Fruit fly (Drosophila melanogaster) whole organism, embryonic: ENCODE measurements around the gene CG13075.

Experiments used
- CG17912 ChIP-seq: fragments of 200-800 bp; sonication (Bioruptor generic); optimal IDR thresholded peaks from 2 replicates; lab custom pipeline; 2018; ENCODE audit warnings: missing biosample characterization, mild to moderate bottlenecking, missing genetic modification characterization
- CG8478 ChIP-seq: fragments of >200 bp; optimal IDR thresholded peaks from 2 replicates; lab custom pipeline; 2018
- Dll ChIP-seq: fragments of 200-800 bp; sonication (Bioruptor generic); IDR thresholded peaks from 4 replicates; pipeline ENCODE4 v1.3.6; 2022; ENCODE audit warnings: missing biosample characterization, missing genetic modification characterization; ENCODE audit not compliant: partially characterized antibody
- Drgx ChIP-seq: fragments of 200-800 bp; sonication (Bioruptor generic); IDR thresholded peaks from 2 replicates; pipeline ENCODE4 v1.3.6; 2022; ENCODE audit warnings: missing biosample characterization, missing genetic modification characterization
- H15 ChIP-seq: fragments of 200-800 bp; sonication (Bioruptor generic); IDR thresholded peaks from 3 replicates; pipeline ENCODE4 v1.3.6; 2022; ENCODE audit warnings: missing biosample characterization, missing genetic modification characterization
- H2.0 ChIP-seq: fragments of 200-800 bp; sonication (Bioruptor generic); IDR thresholded peaks from 2 replicates; pipeline ENCODE4 v1.3.6; 2022; ENCODE audit warnings: missing biosample characterization, missing genetic modification characterization
- MESR4 ChIP-seq: fragments of 200-800 bp; sonication (Bioruptor generic); optimal IDR thresholded peaks from 2 replicates; lab custom pipeline; 2018; ENCODE audit warnings: missing biosample characterization, mild to moderate bottlenecking, missing genetic modification characterization, moderate library complexity
- cg ChIP-seq: fragments of 200-800 bp; sonication (Bioruptor generic); optimal IDR thresholded peaks from 3 replicates; lab custom pipeline; 2019; ENCODE audit warnings: missing biosample characterization, mild to moderate bottlenecking, missing genetic modification characterization, moderate library complexity
- dati ChIP-seq: fragments of 200-800 bp; sonication (Bioruptor generic); IDR thresholded peaks from 2 replicates; pipeline ENCODE4 v1.3.6; 2022; ENCODE audit warnings: missing biosample characterization, missing genetic modification characterization
- ftz-f1 ChIP-seq: fragments of 200-800 bp; sonication (Bioruptor generic); optimal IDR thresholded peaks from 2 replicates; lab custom pipeline; 2016; ENCODE audit warnings: missing biosample characterization, missing genetic modification characterization

The CG13075 gene

DNA sequence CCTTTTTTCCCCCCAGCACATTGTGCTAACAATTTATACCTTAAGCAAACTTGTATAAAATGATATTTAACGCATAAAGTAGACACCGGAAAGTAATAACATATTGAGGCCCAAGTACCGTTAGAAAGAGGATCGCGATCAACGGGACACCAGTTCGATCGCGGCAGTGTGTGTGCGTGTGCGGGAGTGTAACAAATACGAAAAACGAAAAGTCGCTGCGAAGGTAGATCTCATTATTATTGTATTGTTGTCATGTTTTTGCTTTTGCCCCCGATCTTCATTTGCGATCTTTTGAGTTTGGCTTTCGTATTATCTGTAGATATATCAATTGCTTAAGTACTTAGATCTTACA, 48.2 kb downstream of the CG13075 start (continued):
- TF ChIP-seq Dll (0 out of 4 replicates have a peak, but pooled peaks have one; percentile 8), dati (GFP tag; lab: Robert Waterston, UW) (0 out of 2 replicates have a peak, but pooled peaks have one; percentile 5), CG8478 (lab: Kevin White, UChicago) (no peak), MESR4 (GFP tag; lab: Kevin White, UChicago) (peak; percentile 60), Drgx (GFP tag; lab: Robert Waterston, UW) (0 out of 2 replicates have a peak, but pooled peaks have one; percentile 29), H15 (GFP tag; lab: Robert Waterston, UW) (0 out of 3 replicates have a peak, but pooled peaks have one; percentile 31), H2.0 (GFP tag; lab: Robert Waterston, UW) (0 out of 2 replicates have a peak, but pooled peaks have one; percentile 3), cg (GFP tag; lab: Kevin White, UChicago) (peak; percentile 57), CG17912 (GFP tag; lab: Kevin White, UChicago) (no peak), ftz-f1 (GFP tag; lab: Kevin White, UChicago) (no peak)
